Fruit fly (Drosophila melanogaster): Measurements from ENCODE around the gene Ggt-1.

The Ggt-1 gene

dm6 chrX:18494165-18494740 lies 18.1 kb downstream of the Ggt-1 start, which contains the start of gene CG15043:
Gene CG15043 (minus strand): TSS chrX:18494168.
- TF ChIP-seq CG31224 (GFP tag; IDR thresholded peaks at IDR 0.05) (0 out of 2 replicates have a peak, but pooled peaks have one; percentile 31), slbo (GFP tag; IDR thresholded peaks at IDR 0.05) (peak; percentile 71), sisA (GFP tag; IDR thresholded peaks at IDR 0.05) (0 out of 2 replicates have a peak, but pooled peaks have one; percentile 12), Six4 (GFP tag; optimal IDR thresholded peaks at IDR 0.05) (no peak), abd-A (tag; optimal IDR thresholded peaks at IDR 0.05) (no peak), Blimp-1 (GFP tag; optimal IDR thresholded peaks at IDR 0.05) (no peak), Fer1 (GFP tag; optimal IDR thresholded peaks at IDR 0.05) (peak; percentile 41), dysf (GFP tag; IDR thresholded peaks at IDR 0.05) (peak; percentile 61; the same call in 2 of the 3 replicates), dpn (GFP tag; optimal IDR thresholded peaks at IDR 0.05) (peak in 1 of 2 experiments; percentile 35), jumu (GFP tag; optimal IDR thresholded peaks at IDR 0.05) (no peak), fd96Cb (tag; optimal IDR thresholded peaks at IDR 0.05) (peak; percentile 7), al (GFP tag; IDR thresholded peaks at IDR 0.05) (peak; percentile 41; the same call in 1 of the 2 replicates), hbn (GFP tag; IDR thresholded peaks at IDR 0.05; ENCODE audit: partially characterized antibody) (no peak), CG1647 (GFP tag; optimal IDR thresholded peaks at IDR 0.05) (peak; percentile 6), CG7987 (GFP tag; optimal IDR thresholded peaks at IDR 0.05) (no peak), dati (GFP tag; IDR thresholded peaks at IDR 0.05) (no peak), ttk (GFP tag; IDR thresholded peaks at IDR 0.05) (0 out of 2 replicates have a peak, but pooled peaks have one; percentile 34), CG2678 (tag; optimal IDR thresholded peaks at IDR 0.05) (peak; percentile 66), exex (tag; optimal IDR thresholded peaks at IDR 0.05) (peak; percentile 81), CG1792 (GFP tag; optimal IDR thresholded peaks at IDR 0.05) (no peak), CG32532 (GFP tag; IDR thresholded peaks at IDR 0.05) (peak; percentile 67), Antp (GFP tag; optimal IDR thresholded peaks at IDR 0.05) (peak; percentile 50), CG10274 (GFP tag; optimal IDR thresholded peaks at IDR 0.05) (peak; percentile 20), Pdp1 (GFP tag; optimal IDR thresholded peaks at IDR 0.05) (peak; percentile 25 to 29), lab (GFP tag; optimal IDR thresholded peaks at IDR 0.05) (peak; percentile 64), Fer3 (tag; optimal IDR thresholded peaks at IDR 0.05) (peak; percentile 56), gro (GFP tag; optimal IDR thresholded peaks at IDR 0.05) (peak; percentile 24), CG9215 (GFP tag; IDR thresholded peaks at IDR 0.05) (peak; percentile 60; the same call in 1 of the 2 replicates), br (optimal IDR thresholded peaks at IDR 0.05) (no peak), CG18599 (GFP tag; optimal IDR thresholded peaks at IDR 0.05) (peak; percentile 80), CG11504 (tag; optimal IDR thresholded peaks at IDR 0.05) (peak; percentile 48), sim (GFP tag; IDR thresholded peaks at IDR 0.05) (no peak), zfh1 (GFP tag; IDR thresholded peaks at IDR 0.05) (peak; percentile 49; the same call in 2 of the 3 replicates), CG14667 (GFP tag; IDR thresholded peaks at IDR 0.05) (0 out of 2 replicates have a peak, but pooled peaks have one; percentile 32), onecut (GFP tag; IDR thresholded peaks at IDR 0.05) (peak; percentile 27; the same call in 1 of the 2 replicates), CG32772 (GFP tag; IDR thresholded peaks at IDR 0.05) (no peak; the same call in 1 of the 2 replicates), D19A (tag; optimal IDR thresholded peaks at IDR 0.05) (peak; percentile 84), Eip74EF (GFP tag; optimal IDR thresholded peaks at IDR 0.05) (no peak), CG6854 (GFP tag; optimal IDR thresholded peaks at IDR 0.05) (peak; percentile 26), CG10543 (GFP tag; optimal IDR thresholded peaks at IDR 0.05) (no peak), D19B (GFP tag; optimal IDR thresholded peaks at IDR 0.05) (peak; percentile 54), lmd (GFP tag; IDR thresholded peaks at IDR 0.05) (peak; percentile 42; the same call in 1 of the 2 replicates), MBD-R2 (GFP tag; IDR thresholded peaks at IDR 0.05) (peak; percentile 54; the same call in 1 of the 2 replicates), Gug (GFP tag; IDR thresholded peaks at IDR 0.05) (peak; percentile 55; the same call in 2 of the 4 replicates), CG15514 (GFP tag; optimal IDR thresholded peaks at IDR 0.05) (peak; percentile 37), grn (GFP tag; optimal IDR thresholded peaks at IDR 0.05) (peak; percentile 14), z (GFP tag; IDR thresholded peaks at IDR 0.05) (no peak), pan (optimal IDR thresholded peaks at IDR 0.05) (no peak), pan (GFP tag; optimal IDR thresholded peaks at IDR 0.05 in 1 of 2, IDR thresholded peaks at IDR 0.05 in 1 of 2) (peak in 1 of 2 experiments; percentile 60)

Data from whole organism, embryonic.